Fruit fly (Drosophila melanogaster) whole organism, embryonic: ENCODE data around the gene ZIPIC.

Source experiments
- B-H1 ChIP-seq: fragments of 200-800 bp; sonication (Bioruptor generic); IDR thresholded peaks from 3 replicates; pipeline ENCODE4 v1.3.6; 2022; ENCODE audit warnings: missing biosample characterization, missing genetic modification characterization
- BEAF-32 ChIP-seq: fragments of 200-800 bp; sonication (Bioruptor generic); optimal IDR thresholded peaks from 3 replicates; lab custom pipeline; 2017; ENCODE audit warnings: missing biosample characterization, missing genetic modification characterization, mild to moderate bottlenecking, moderate library complexity, missing genetic modification reagents
- Bteb2 ChIP-seq: fragments of 200-800 bp; sonication (Bioruptor generic); optimal IDR thresholded peaks from 2 replicates; lab custom pipeline; 2016; ENCODE audit warnings: missing biosample characterization, missing genetic modification characterization
- CG10366 ChIP-seq: fragments of 200-800 bp; sonication (Bioruptor generic); IDR thresholded peaks from 2 replicates; pipeline ENCODE4 v1.3.6; 2022; ENCODE audit warnings: missing biosample characterization, missing genetic modification characterization
- CG10959 ChIP-seq: fragments of 200-800 bp; sonication (Bioruptor generic); IDR thresholded peaks from 2 replicates; pipeline ENCODE4 v1.3.6; 2022; ENCODE audit warnings: missing biosample characterization, missing genetic modification characterization
- CG11560 ChIP-seq: fragments of 200-800 bp; sonication (Bioruptor generic); IDR thresholded peaks from 3 replicates; pipeline ENCODE4 v1.3.6; 2022; ENCODE audit warnings: missing biosample characterization, missing genetic modification characterization
- CG11723 ChIP-seq: fragments of 200-800 bp; sonication (Bioruptor generic); optimal IDR thresholded peaks from 2 replicates; lab custom pipeline; 2017; ENCODE audit warnings: missing biosample characterization, mild to moderate bottlenecking, missing genetic modification characterization
- CG12104 ChIP-seq: fragments of 200-800 bp; sonication (Bioruptor generic); optimal IDR thresholded peaks from 3 replicates; lab custom pipeline; 2016; ENCODE audit warnings: missing biosample characterization, missing genetic modification characterization
- CG12769 ChIP-seq: fragments of 200-800 bp; sonication (Bioruptor generic); optimal IDR thresholded peaks from 2 replicates; lab custom pipeline; 2019; ENCODE audit warnings: missing biosample characterization, mild to moderate bottlenecking, missing genetic modification characterization, moderate library complexity
- CG15073 ChIP-seq: fragments of 200-800 bp; sonication (Bioruptor generic); optimal IDR thresholded peaks from 2 replicates; lab custom pipeline; 2016; ENCODE audit warnings: missing biosample characterization, missing genetic modification characterization
- CG15269 ChIP-seq: fragments of 200-800 bp; sonication (Bioruptor generic); optimal IDR thresholded peaks from 2 replicates; lab custom pipeline; 2018; ENCODE audit warnings: missing biosample characterization, mild to moderate bottlenecking, missing genetic modification characterization, moderate library complexity
- CG17612 ChIP-seq: fragments of 200-800 bp; sonication (Bioruptor generic); IDR thresholded peaks from 2 replicates; pipeline ENCODE4 v1.3.6; 2022; ENCODE audit warnings: missing biosample characterization, missing genetic modification characterization
- CG18011 ChIP-seq: fragments of 200-800 bp; sonication (Bioruptor generic); optimal IDR thresholded peaks from 2 replicates; lab custom pipeline; 2017; ENCODE audit warnings: missing biosample characterization, missing genetic modification characterization, mild to moderate bottlenecking, moderate library complexity, missing genotype
- CG18476 ChIP-seq: fragments of 200-800 bp; sonication (Bioruptor generic); optimal IDR thresholded peaks from 2 replicates; lab custom pipeline; 2016; ENCODE audit warnings: missing biosample characterization, mild to moderate bottlenecking, missing genetic modification characterization
- CG2712 ChIP-seq: fragments of 200-800 bp; optimal IDR thresholded peaks from 3 replicates; lab custom pipeline; 2019; ENCODE audit warnings: missing biosample characterization, mild to moderate bottlenecking, missing genetic modification characterization, moderate library complexity
- CG31441 ChIP-seq: fragments of 200-800 bp; sonication (Bioruptor generic); IDR thresholded peaks from 2 replicates; pipeline ENCODE4 v1.3.6; 2022; ENCODE audit warnings: missing biosample characterization, missing genetic modification characterization
- CG3163 ChIP-seq: fragments of 200-800 bp; sonication (Bioruptor generic); optimal IDR thresholded peaks from 3 replicates; lab custom pipeline; 2016; ENCODE audit warnings: missing biosample characterization, missing genetic modification characterization
- CG3726 ChIP-seq: fragments of 200-800 bp; sonication (Bioruptor generic); IDR thresholded peaks from 3 replicates; pipeline ENCODE4, ENCODE4 v1.3.6; 2022; ENCODE audit warnings: missing biosample characterization, missing genetic modification characterization
- CG4328 ChIP-seq: fragments of 200-800 bp; sonication (Bioruptor generic); optimal IDR thresholded peaks from 3 replicates; lab custom pipeline; 2017; ENCODE audit warnings: missing biosample characterization, missing genetic modification reagents, missing genetic modification characterization
- CG43689 ChIP-seq: fragments of 200-800 bp; sonication (Bioruptor generic); IDR thresholded peaks from 2 replicates; pipeline ENCODE4 v1.3.6; 2022; ENCODE audit warnings: missing biosample characterization, missing genetic modification characterization
- CG4730 ChIP-seq: fragments of 200-800 bp; sonication (Bioruptor generic); IDR thresholded peaks from 2 replicates; pipeline ENCODE4 v1.3.6; 2022; ENCODE audit warnings: missing biosample characterization, missing genetic modification characterization
- CG8359 ChIP-seq: fragments of 200-800 bp; sonication (Bioruptor generic); optimal IDR thresholded peaks from 2 replicates; lab custom pipeline; 2017; ENCODE audit warnings: missing biosample characterization, mild to moderate bottlenecking, missing genetic modification characterization, borderline replicate concordance
- CG9609 ChIP-seq: fragments of 200-800 bp; sonication (Bioruptor generic); optimal IDR thresholded peaks from 3 replicates; lab custom pipeline; 2016; ENCODE audit warnings: missing biosample characterization, missing genetic modification characterization
- CG9797 ChIP-seq: fragments of 200-800 bp; sonication (Bioruptor generic); optimal IDR thresholded peaks from 3 replicates; lab custom pipeline; 2018; ENCODE audit warnings: missing biosample characterization, mild to moderate bottlenecking, missing genetic modification characterization
- CG9876 ChIP-seq: fragments of 200-800 bp; sonication (Bioruptor generic); optimal IDR thresholded peaks from 2 replicates; lab custom pipeline; 2016; ENCODE audit warnings: missing biosample characterization, missing genetic modification characterization
- CG9932 ChIP-seq: fragments of 200-800 bp; sonication (Bioruptor generic); IDR thresholded peaks from 2 replicates; pipeline ENCODE4 v1.3.6; 2022; ENCODE audit warnings: missing biosample characterization, missing genetic modification characterization
- Camta ChIP-seq: fragments of 200-800 bp; sonication (Bioruptor generic); optimal IDR thresholded peaks from 2 replicates; lab custom pipeline; 2016; ENCODE audit warnings: missing biosample characterization, missing genetic modification characterization
- Dfd ChIP-seq, 2 experiments: fragments of >200 bp; optimal IDR thresholded peaks; 2 replicates each; lab custom pipeline; 2017; ENCODE audit warnings: missing biosample characterization in 2 of 2, missing genetic modification characterization in 2 of 2
- HHEX ChIP-seq: fragments of 200-800 bp; sonication (Bioruptor generic); optimal IDR thresholded peaks from 3 replicates; lab custom pipeline; 2017; ENCODE audit warnings: missing biosample characterization, mild to moderate bottlenecking, missing genetic modification characterization, missing genetic modification reagents
- Hand ChIP-seq: fragments of 200-800 bp; sonication (Bioruptor generic); optimal IDR thresholded peaks from 2 replicates; lab custom pipeline; 2017; ENCODE audit warnings: mild to moderate bottlenecking, missing biosample characterization, missing genetic modification reagents, missing genetic modification characterization
- Lim3 ChIP-seq: fragments of 200-800 bp; sonication (Bioruptor generic); IDR thresholded peaks from 2 replicates; pipeline ENCODE4 v1.3.6; 2022; ENCODE audit warnings: missing biosample characterization, missing genetic modification characterization
- Mad ChIP-seq: fragments of 200-800 bp; sonication (Bioruptor generic); optimal IDR thresholded peaks from 2 replicates; lab custom pipeline; 2016; ENCODE audit warnings: missing biosample characterization, missing genetic modification characterization
- Rx ChIP-seq: fragments of 200-800 bp; sonication (Bioruptor generic); IDR thresholded peaks from 2 replicates; pipeline ENCODE4 v1.3.6; 2022; ENCODE audit warnings: missing biosample characterization, missing genetic modification characterization
- Sox100B ChIP-seq: fragments of 200-800 bp; sonication (Bioruptor generic); optimal IDR thresholded peaks from 3 replicates; lab custom pipeline; 2018; ENCODE audit warnings: missing biosample characterization, mild to moderate bottlenecking, missing genetic modification characterization
- ato ChIP-seq: fragments of 200-800 bp; sonication (Bioruptor generic); IDR thresholded peaks from 2 replicates; pipeline ENCODE4 v1.3.6; 2022; ENCODE audit warnings: missing biosample characterization, missing genetic modification characterization; ENCODE audit not compliant: partially characterized antibody
- bowl ChIP-seq: fragments of 200-800 bp; sonication (Bioruptor generic); IDR thresholded peaks from 2 replicates; pipeline ENCODE4 v1.3.6; 2022; ENCODE audit warnings: missing biosample characterization, missing genetic modification characterization
- chif ChIP-seq, 2 experiments: fragments of 200-800 bp; sonication (Bioruptor generic); optimal IDR thresholded peaks; 3 replicates each; lab custom pipeline; 2016; ENCODE audit warnings: missing biosample characterization in 2 of 2, missing genetic modification characterization in 2 of 2
- chinmo ChIP-seq: fragments of 200-800 bp; sonication (Bioruptor generic); IDR thresholded peaks from 4 replicates; pipeline ENCODE4 v1.3.6; 2022; ENCODE audit warnings: missing biosample characterization, missing genetic modification characterization; ENCODE audit not compliant: partially characterized antibody
- chm ChIP-seq: fragments of 200-800 bp; sonication (Bioruptor generic); IDR thresholded peaks from 2 replicates; pipeline ENCODE4 v1.3.6; 2022; ENCODE audit warnings: missing biosample characterization, missing genetic modification characterization
- da ChIP-seq: fragments of 200-800 bp; sonication (Bioruptor generic); optimal IDR thresholded peaks from 2 replicates; lab custom pipeline; 2016; ENCODE audit warnings: missing biosample characterization, missing genetic modification characterization
- disco-r ChIP-seq: fragments of 200-800 bp; sonication (Bioruptor generic); optimal IDR thresholded peaks from 2 replicates; lab custom pipeline; 2016; ENCODE audit warnings: missing biosample characterization, missing genetic modification characterization
- hth ChIP-seq: fragments of >200 bp; optimal IDR thresholded peaks from 2 replicates; lab custom pipeline; 2017; ENCODE audit warnings: inconsistent platforms
- kni ChIP-seq: fragments of 200-800 bp; sonication (Bioruptor generic); optimal IDR thresholded peaks from 3 replicates; lab custom pipeline; 2017; ENCODE audit warnings: mild to moderate bottlenecking, missing biosample characterization, missing genetic modification reagents, missing genetic modification characterization
- nom ChIP-seq: fragments of 200-800 bp; sonication (Bioruptor generic); optimal IDR thresholded peaks from 2 replicates; lab custom pipeline; 2017; ENCODE audit warnings: missing biosample characterization, missing genetic modification characterization, mild to moderate bottlenecking, moderate library complexity, missing genetic modification reagents
- otp ChIP-seq: fragments of 200-800 bp; sonication (Bioruptor generic); IDR thresholded peaks from 3 replicates; pipeline ENCODE4, ENCODE4 v1.3.6; 2022; ENCODE audit warnings: missing biosample characterization, missing genetic modification characterization
- peb ChIP-seq: fragments of 200-800 bp; sonication (Bioruptor generic); IDR thresholded peaks from 2 replicates; pipeline ENCODE4 v1.3.6; 2022; ENCODE audit warnings: missing biosample characterization, missing genetic modification characterization
- pita ChIP-seq: fragments of 200-800 bp; sonication (Bioruptor generic); optimal IDR thresholded peaks from 2 replicates; lab custom pipeline; 2017; ENCODE audit warnings: missing biosample characterization, mild to moderate bottlenecking, missing genetic modification characterization
- pnt ChIP-seq: fragments of 200-800 bp; sonication (Bioruptor generic); optimal IDR thresholded peaks from 3 replicates; lab custom pipeline; 2016; ENCODE audit warnings: missing biosample characterization, missing genetic modification characterization
- salm ChIP-seq: fragments of 200-800 bp; sonication (Bioruptor generic); optimal IDR thresholded peaks from 2 replicates; lab custom pipeline; 2018; ENCODE audit warnings: missing biosample characterization, mild to moderate bottlenecking, missing genetic modification characterization
- sr ChIP-seq: fragments of 200-800 bp; sonication (Bioruptor generic); IDR thresholded peaks from 3 replicates; pipeline ENCODE4 v1.3.6; 2022; ENCODE audit warnings: missing biosample characterization, missing genetic modification characterization
- zen2 ChIP-seq: fragments of 200-800 bp; sonication (Bioruptor generic); IDR thresholded peaks from 3 replicates; pipeline ENCODE4 v1.3.6; 2022; ENCODE audit warnings: missing biosample characterization, missing genetic modification characterization; ENCODE audit not compliant: partially characterized antibody

ZIPIC gene

dm6 chr3R:30055915-30056544 lies 19.4 kb upstream of the ZIPIC start, which contains the start of the genes Rpp14b and spn-A (continued):
- TF ChIP-seq CG15073 (GFP tag; lab: Kevin White, UChicago) (no peak), CG10959 (GFP tag; lab: Robert Waterston, UW) (no peak), pnt (GFP tag; lab: Kevin White, UChicago) (no peak), sr (GFP tag; lab: Robert Waterston, UW) (no peak), Dfd (GFP tag; optimal IDR thresholded peaks at IDR 0.05; lab: Kevin White, UChicago) (no peak), bowl (GFP tag; lab: Robert Waterston, UW) (no peak), CG15269 (no peak), CG18011 (GFP tag; lab: Kevin White, UChicago) (no peak), CG9609 (GFP tag; lab: Kevin White, UChicago) (no peak), disco-r (GFP tag; lab: Kevin White, UChicago) (no peak), ato (no peak), Hand (GFP tag; lab: Kevin White, UChicago) (no peak), chm (GFP tag; lab: Robert Waterston, UW) (0 out of 2 replicates have a peak, but pooled peaks have one; percentile 19), CG9797 (GFP tag; lab: Kevin White, UChicago) (no peak), CG11560 (tag; lab: Robert Waterston, UW) (no peak), CG4730 (GFP tag; lab: Robert Waterston, UW) (no peak), CG11723 (GFP tag; lab: Kevin White, UChicago) (no peak), nom (GFP tag; lab: Kevin White, UChicago) (no peak), HHEX (GFP tag; lab: Kevin White, UChicago) (no peak), pita (GFP tag; lab: Kevin White, UChicago) (no peak), CG12104 (GFP tag; lab: Kevin White, UChicago) (no peak), chinmo (GFP tag; lab: Robert Waterston, UW) (no peak), Mad (peak; percentile 13), CG17612 (no peak), CG43689 (GFP tag; lab: Robert Waterston, UW) (no peak), Lim3 (GFP tag; lab: Robert Waterston, UW) (no peak), CG9932 (peak; percentile 71), CG18476 (GFP tag; lab: Kevin White, UChicago) (no peak), CG12769 (tag; lab: Kevin White, UChicago) (peak; percentile 43), da (GFP tag; lab: Kevin White, UChicago) (no peak), CG3163 (GFP tag; lab: Kevin White, UChicago) (no peak), CG2712 (no peak), salm (tag; lab: Kevin White, UChicago) (no peak), CG4328 (GFP tag; lab: Kevin White, UChicago) (no peak), Sox100B (no peak), Camta (GFP tag; lab: Kevin White, UChicago) (no peak), Bteb2 (GFP tag; lab: Kevin White, UChicago) (no peak), zen2 (GFP tag; lab: Robert Waterston, UW) (no peak), B-H1 (GFP tag; lab: Robert Waterston, UW) (no peak), kni (GFP tag; lab: Kevin White, UChicago) (no peak), BEAF-32 (GFP tag; lab: Kevin White, UChicago) (peak; percentile 33), CG31441 (GFP tag; lab: Robert Waterston, UW) (no peak), CG3726 (no peak), chif (GFP tag; optimal IDR thresholded peaks at IDR 0.05; lab: Kevin White, UChicago) (no peak), hth (lab: Kevin White, UChicago) (no peak), CG9876 (no peak), CG10366 (GFP tag; lab: Robert Waterston, UW) (peak; percentile 43; the same call in 1 of the 2 replicates), peb (no peak), CG8359 (GFP tag; lab: Kevin White, UChicago) (no peak), Rx (GFP tag; lab: Robert Waterston, UW) (no peak), otp (peak; percentile 34; the same call in 1 of the 3 replicates)
